Fruit fly (Drosophila melanogaster): Measurements from ENCODE around the gene CG18754.

DNA sequence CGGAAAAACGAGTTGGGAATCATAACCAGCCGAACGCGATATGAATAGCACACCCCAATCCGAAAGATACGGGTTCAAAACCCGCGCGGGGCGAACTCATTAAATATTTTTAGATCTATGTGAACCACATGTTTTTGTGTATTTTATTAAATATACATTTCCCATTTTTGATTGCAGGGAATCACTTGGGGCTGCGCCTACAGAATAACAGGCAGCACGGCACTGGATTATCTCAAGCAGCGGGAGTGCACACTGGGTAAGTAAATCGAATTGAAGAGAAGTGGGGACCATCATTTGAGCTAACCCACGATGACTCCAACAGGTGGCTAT, 46.6 kb downstream of the CG18754 start:
- TF ChIP-seq Mnt (GFP tag; optimal IDR thresholded peaks at IDR 0.05) (no peak), CG1620 (GFP tag; optimal IDR thresholded peaks at IDR 0.05) (no peak), tj (GFP tag; optimal IDR thresholded peaks at IDR 0.05) (no peak), pad (GFP tag; optimal IDR thresholded peaks at IDR 0.05) (no peak), CG5204 (GFP tag; optimal IDR thresholded peaks at IDR 0.05) (no peak), toe (GFP tag; optimal IDR thresholded peaks at IDR 0.05) (no peak), CG7101 (tag; optimal IDR thresholded peaks at IDR 0.05) (no peak), Hr96 (GFP tag; optimal IDR thresholded peaks at IDR 0.05) (no peak), kay (GFP tag; ENCODE audit: borderline replicate concordance) (no peak)

All from whole organism, adult.